Worm (Caenorhabditis elegans) whole organism, L4 larva: ENCODE measurements around the gene nhr-260.

Experiments
- ZK546.5 ChIP-seq, 2 experiments: sonication (generic microtip); optimal IDR thresholded peaks; 2 replicates each; lab custom pipeline; 2017; ENCODE audit warnings: missing biosample characterization in 2 of 2, missing genetic modification characterization in 2 of 2
- ama-1 ChIP-seq: fragments of 150-350 bp; optimal IDR thresholded peaks from 2 replicates; lab custom pipeline; 2014; ENCODE audit warnings: inconsistent platforms, mixed read lengths
- daf-8 ChIP-seq: fragments of 200-800 bp; sonication (Bioruptor generic); IDR thresholded peaks from 2 replicates; pipeline ENCODE4 v1.3.6; 2022; ENCODE audit warnings: missing genetic modification characterization, missing compliant biosample characterization
- fos-1 ChIP-seq: fragments of 150-350 bp; optimal IDR thresholded peaks from 2 replicates; lab custom pipeline; 2014; ENCODE audit warnings: missing biosample characterization, missing genetic modification characterization
- hmg-1.1 ChIP-seq: fragments of 200-800 bp; sonication (Bioruptor generic); IDR thresholded peaks from 2 replicates; pipeline ENCODE4 v1.3.6; 2022; ENCODE audit warnings: missing genetic modification reagents, missing genetic modification characterization, missing compliant biosample characterization
- lsy-2 ChIP-seq, 2 experiments: fragments of 150-350 bp in 1 of 2; sonication (generic microtip) in 1 of 2; optimal IDR thresholded peaks; 2 replicates each; lab custom pipeline; 2014 to 2017; ENCODE audit warnings: missing biosample characterization in 2 of 2, missing genetic modification characterization in 2 of 2
- nhr-11 ChIP-seq: fragments of 150-350 bp; optimal IDR thresholded peaks from 2 replicates; lab custom pipeline; 2014; ENCODE audit warnings: missing biosample characterization, missing genetic modification characterization
- snpc-4 ChIP-seq: fragments of 150-350 bp; optimal IDR thresholded peaks from 2 replicates; lab custom pipeline; 2014; ENCODE audit warnings: missing biosample characterization, missing genetic modification characterization
- unc-39 ChIP-seq: sonication (generic microtip); optimal IDR thresholded peaks from 2 replicates; lab custom pipeline; 2017; ENCODE audit warnings: missing biosample characterization, missing genetic modification characterization
- zip-11 ChIP-seq: fragments of 200-800 bp; sonication (Bioruptor generic); IDR thresholded peaks from 2 replicates; pipeline ENCODE4 v1.3.6; 2022; ENCODE audit warnings: missing genetic modification characterization, missing compliant biosample characterization
- zip-2 ChIP-seq: fragments of 150-350 bp; optimal IDR thresholded peaks from 2 replicates; lab custom pipeline; 2014; ENCODE audit warnings: missing biosample characterization, missing genetic modification characterization

DNA sequence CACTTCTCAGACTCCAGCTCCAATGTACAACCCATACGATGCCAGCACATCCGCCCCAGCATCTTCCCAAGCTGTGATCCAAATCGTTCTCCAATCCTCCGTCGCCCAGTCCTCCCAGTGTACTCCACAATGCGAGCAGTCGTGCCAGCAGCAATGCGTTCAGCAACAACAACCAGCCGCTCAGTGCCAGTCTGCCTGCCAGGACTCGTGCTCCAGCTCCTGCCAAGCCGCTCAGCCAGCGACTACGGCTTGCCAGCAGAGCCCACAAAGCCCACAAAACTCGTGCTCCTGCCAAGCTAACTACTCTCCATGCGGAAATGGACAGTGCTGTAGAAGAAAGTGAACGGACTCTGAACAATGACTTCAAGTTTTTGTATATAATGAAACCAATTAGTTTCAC is 45.5 kb downstream of the nhr-260 start:
- no peak for TF ChIP-seq lsy-2 (tag; optimal IDR thresholded peaks at IDR 0.05; lab: Kevin White, UChicago)
- no peak for TF ChIP-seq zip-2 (tag; lab: Kevin White, UChicago)
- TF ChIP-seq snpc-4: no peak
- TF ChIP-seq nhr-11 (tag; lab: Kevin White, UChicago): no peak
- no peak for TF ChIP-seq hmg-1.1 (GFP tag; lab: Robert Waterston, UW)
- TF ChIP-seq zip-11: no peak
- no peak for TF ChIP-seq ZK546.5 (tag; optimal IDR thresholded peaks at IDR 0.05; lab: Kevin White, UChicago)
- no peak for TF ChIP-seq daf-8
- TF ChIP-seq unc-39: no peak
- no peak for TF ChIP-seq fos-1 (tag; lab: Kevin White, UChicago)
- no peak for TF ChIP-seq ama-1
